Worm (Caenorhabditis elegans) whole organism, midembryonic: Measurements from ENCODE around the gene tbck-1.

Experiments
- T22C8.4 ChIP-seq: fragments of 200-800 bp; sonication (Bioruptor generic); IDR thresholded peaks from 2 replicates; pipeline ENCODE4 v1.3.6; 2022; ENCODE audit warnings: missing genetic modification characterization, missing compliant biosample characterization
- cog-1 ChIP-seq: sonication (generic microtip); optimal IDR thresholded peaks from 2 replicates; lab custom pipeline; 2016; ENCODE audit warnings: missing genetic modification characterization, missing compliant biosample characterization
- flt-1 ChIP-seq: fragments of 200-800 bp; sonication (Bioruptor generic); IDR thresholded peaks from 2 replicates; pipeline ENCODE4 v1.3.6; 2022; ENCODE audit warnings: missing genetic modification characterization, missing compliant biosample characterization
- klf-2 ChIP-seq: fragments of 200-800 bp; sonication (Bioruptor generic); conservative IDR thresholded peaks from 2 replicates; pipeline ENCODE4 v1.3.6; 2022; ENCODE audit warnings: missing genetic modification reagents, missing genetic modification characterization, missing compliant biosample characterization
- med-1 ChIP-seq: sonication (generic microtip); optimal IDR thresholded peaks from 2 replicates; lab custom pipeline; 2017; ENCODE audit warnings: missing genetic modification characterization, mild to moderate bottlenecking, missing compliant biosample characterization, antibody characterized with exemption, missing genetic modification reagents; ENCODE audit not compliant: insufficient read depth
- ref-1 ChIP-seq: fragments of 200-800 bp; sonication (Bioruptor generic); conservative IDR thresholded peaks from 2 replicates; pipeline ENCODE4 v1.3.6; 2022; ENCODE audit warnings: missing genetic modification reagents, missing genetic modification characterization, missing compliant biosample characterization
- tab-1 ChIP-seq: fragments of 200-800 bp; sonication (Bioruptor generic); IDR thresholded peaks from 2 replicates; pipeline ENCODE4 v1.3.6; 2022; ENCODE audit warnings: missing genetic modification characterization, missing compliant biosample characterization
- ztf-23 ChIP-seq: fragments of 200-800 bp; sonication (Bioruptor generic); IDR thresholded peaks from 2 replicates; pipeline ENCODE4 v1.3.6; 2022; ENCODE audit warnings: missing genetic modification reagents, missing genetic modification characterization, missing compliant biosample characterization
- ztf-29 ChIP-seq: fragments of 200-800 bp; sonication (Bioruptor generic); IDR thresholded peaks from 2 replicates; pipeline ENCODE4 v1.3.6; 2022; ENCODE audit warnings: missing genetic modification reagents, missing genetic modification characterization, missing compliant biosample characterization

- TF ChIP-seq ztf-29 (GFP tag; lab: Robert Waterston, UW): no peak
- TF ChIP-seq T22C8.4 (GFP tag; lab: Robert Waterston, UW): no peak
- no peak for TF ChIP-seq flt-1
- TF ChIP-seq ref-1 (GFP tag; lab: Robert Waterston, UW): no peak
- TF ChIP-seq klf-2 (GFP tag; lab: Robert Waterston, UW): no peak
- no peak for TF ChIP-seq med-1 (GFP tag; lab: Kevin White, UChicago)
- TF ChIP-seq cog-1 (tag; lab: Kevin White, UChicago): no peak
- TF ChIP-seq tab-1 (GFP tag; lab: Robert Waterston, UW): no peak
- TF ChIP-seq ztf-23 (GFP tag; lab: Robert Waterston, UW): no peak
Observed at ce11 chrII:4786181-4786580, 42.2 kb upstream of the tbck-1 start, which contains the start of gene msp-3.
